Worm (Caenorhabditis elegans): ENCODE measurements around the gene T27A10.5.

Gene T27A10.5

ce11 chrX:3526712-3527111 lies 46.7 kb downstream of the T27A10.5 start:
- TF ChIP-seq fkh-2 (tag; optimal IDR thresholded peaks at IDR 0.05) (no peak), skn-1 (tag; optimal IDR thresholded peaks at IDR 0.05) (no peak), nhr-77 (tag; optimal IDR thresholded peaks at IDR 0.05) (no peak), elt-2 (tag; optimal IDR thresholded peaks at IDR 0.05) (no peak), pha-4 (tag; optimal IDR thresholded peaks at IDR 0.05) (no peak), ceh-9 (tag; optimal IDR thresholded peaks at IDR 0.05) (no peak), elt-3 (tag; optimal IDR thresholded peaks at IDR 0.05) (no peak), ZK546.5 (tag; optimal IDR thresholded peaks at IDR 0.05) (no peak), R02D3.7 (tag; optimal IDR thresholded peaks at IDR 0.05) (no peak), fos-1 (tag; optimal IDR thresholded peaks at IDR 0.05) (no peak), hmg-11 (tag; optimal IDR thresholded peaks at IDR 0.05) (no peak)
